Worm (Caenorhabditis elegans): ENCODE results near the gene F38C2.7.

DNA sequence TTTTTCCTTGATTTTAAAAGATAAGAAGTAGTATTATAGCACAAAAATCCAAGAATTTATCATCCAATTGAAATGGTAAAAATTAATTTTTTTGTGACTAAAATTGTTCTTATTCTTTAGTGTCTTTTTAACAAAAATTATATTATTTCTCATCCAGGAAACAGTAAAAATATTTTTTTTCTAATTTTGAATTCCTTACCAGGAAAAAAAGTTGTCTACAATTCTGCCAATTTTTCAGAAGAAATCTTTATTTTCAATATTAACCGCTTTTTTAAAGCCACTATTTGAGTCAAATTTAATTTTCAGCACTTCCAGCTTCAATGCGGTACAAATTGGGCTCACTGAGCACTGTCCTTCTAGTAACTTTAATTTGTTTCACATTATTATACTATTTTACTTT, 6.2 kb downstream of the F38C2.7 start, which contains the start of gene F38C2.4:
- TF ChIP-seq unc-130 (tag; optimal IDR thresholded peaks at IDR 0.05) (no peak), lin-15B (tag; optimal IDR thresholded peaks at IDR 0.05) (no peak), ama-1 (optimal IDR thresholded peaks at IDR 0.05) (no peak)

Measured in whole organism, L1 larva.